Fruit fly (Drosophila melanogaster) whole organism, pupa: ENCODE data around the gene CG14974.

Source experiments
- CG10348 ChIP-seq: fragments of 200-800 bp; sonication (Bioruptor generic); IDR thresholded peaks from 2 replicates; pipeline ENCODE4 v1.3.6; 2022; ENCODE audit warnings: missing biosample characterization, missing genetic modification characterization
- CG15710 ChIP-seq: fragments of 200-800 bp; sonication (Bioruptor generic); optimal IDR thresholded peaks from 2 replicates; lab custom pipeline; 2018; ENCODE audit warnings: missing biosample characterization, mild to moderate bottlenecking, missing genetic modification characterization, moderate library complexity
- D1 ChIP-seq: fragments of 200-800 bp; sonication (Bioruptor generic); optimal IDR thresholded peaks from 2 replicates; lab custom pipeline; 2018; ENCODE audit warnings: missing biosample characterization, mild to moderate bottlenecking, missing genetic modification characterization, moderate library complexity
- Pif1B ChIP-seq: fragments of 200-800 bp; sonication (Bioruptor generic); optimal IDR thresholded peaks from 3 replicates; lab custom pipeline; 2016; ENCODE audit warnings: missing biosample characterization, missing genetic modification characterization
- fd96Ca ChIP-seq: fragments of 200-800 bp; sonication (Bioruptor generic); IDR thresholded peaks from 3 replicates; pipeline ENCODE4 v1.3.6; 2022; ENCODE audit warnings: missing biosample characterization, missing genetic modification characterization
- gl ChIP-seq: fragments of 200-800 bp; sonication (Bioruptor generic); optimal IDR thresholded peaks from 2 replicates; lab custom pipeline; 2018; ENCODE audit warnings: missing biosample characterization, mild to moderate bottlenecking, missing genetic modification characterization

- TF ChIP-seq Pif1B (GFP tag; lab: Kevin White, UChicago) = peak; percentile 78
- peak; percentile 66 for TF ChIP-seq CG15710
- TF ChIP-seq fd96Ca = peak; percentile 66; the same call in 1 of the 3 replicates
- TF ChIP-seq D1 = no peak
- no peak for TF ChIP-seq gl (tag; lab: Kevin White, UChicago)
- TF ChIP-seq CG10348 = no peak
Measured at dm6 chr3L:3634107-3634737, 13.4 kb upstream of the CG14974 start.
